Fruit fly (Drosophila melanogaster) S2 (cell line): ENCODE data around the gene dally.

Experiments used
- CG8478 ChIP-seq: fragments of >200 bp; optimal IDR thresholded peaks from 2 replicates; lab custom pipeline; 2018
- CTCF ChIP-seq, 2 experiments: fragments of >200 bp; optimal IDR thresholded peaks; 2 replicates each; lab custom pipeline; 2018

The dally gene

DNA sequence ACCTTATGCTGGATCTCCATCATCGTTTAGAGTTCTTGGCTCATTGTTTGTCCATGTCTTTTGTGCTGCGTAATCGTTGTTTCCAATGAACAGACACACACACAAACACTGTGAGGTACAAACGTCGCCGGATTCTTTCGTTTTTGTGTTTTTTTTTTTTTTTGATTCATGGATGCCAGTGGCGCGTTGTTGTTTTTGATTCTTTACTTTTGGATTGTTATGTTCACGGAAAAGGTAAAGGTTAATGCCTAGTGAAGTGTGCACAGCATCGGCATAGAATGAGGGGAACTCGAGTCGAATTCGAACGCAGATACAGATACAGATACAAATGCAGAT lies 6.1 kb downstream of the dally start:
- TF ChIP-seq CTCF (optimal IDR thresholded peaks at IDR 0.05; lab: Kevin White, UChicago) (no peak), CG8478 (lab: Kevin White, UChicago) (no peak)

DNA sequence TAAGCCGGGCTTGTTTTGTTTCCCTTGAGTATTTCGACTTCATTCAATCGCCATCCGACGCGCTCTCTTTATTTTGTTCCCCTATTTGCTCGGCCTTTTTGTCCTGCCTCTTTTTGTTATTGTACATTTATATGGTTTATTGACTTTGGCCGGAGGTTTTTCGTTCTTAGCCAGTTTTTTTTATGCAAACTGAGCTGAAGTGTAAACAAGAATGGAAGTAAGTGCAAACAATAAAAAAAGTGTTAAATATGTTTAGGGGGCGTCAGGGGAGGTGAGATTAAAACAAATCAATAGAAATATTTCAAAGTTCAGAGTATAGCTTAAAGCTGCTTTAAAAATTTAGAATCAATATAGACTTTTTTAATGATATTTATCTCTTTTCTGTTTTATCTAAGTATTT lies 7.2 kb downstream of the dally start:
- TF ChIP-seq CG8478 (lab: Kevin White, UChicago) (no peak), CTCF (optimal IDR thresholded peaks at IDR 0.05; lab: Kevin White, UChicago) (no peak)

dm6 chr3L:8834886-8835285 lies 7.6 kb downstream of the dally start:
- TF ChIP-seq CG8478 (lab: Kevin White, UChicago) (no peak), CTCF (optimal IDR thresholded peaks at IDR 0.05; lab: Kevin White, UChicago) (no peak)

DNA sequence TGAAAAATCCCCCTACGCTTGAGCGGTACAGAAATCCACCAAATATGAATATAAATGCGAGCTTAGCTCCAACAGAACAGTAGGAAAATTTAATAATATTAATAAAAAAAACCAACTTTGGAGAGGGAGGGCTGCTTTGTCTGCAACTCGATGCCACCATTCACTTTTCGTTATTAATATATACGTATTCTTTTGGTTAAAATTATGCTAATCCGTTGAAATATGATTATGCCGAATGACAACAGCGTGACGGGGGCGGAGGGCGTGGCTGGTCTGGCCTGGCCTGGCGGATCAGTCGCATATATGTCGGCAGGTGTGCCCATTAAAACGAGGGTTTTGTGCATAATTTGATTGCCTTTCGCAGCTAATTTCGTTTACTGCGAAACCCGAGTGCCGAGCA lies 8.1 kb downstream of the dally start:
- TF ChIP-seq CG8478 (lab: Kevin White, UChicago) (no peak), CTCF (optimal IDR thresholded peaks at IDR 0.05; lab: Kevin White, UChicago) (no peak)

dm6 chr3L:8836162-8836561 lies 8.9 kb downstream of the dally start, which contains the start of gene CG32026:
Gene CG32026, plus strand, starts transcription at chr3L:8836462.
- no peak for TF ChIP-seq CTCF (optimal IDR thresholded peaks at IDR 0.05; lab: Kevin White, UChicago)
- TF ChIP-seq CG8478 (lab: Kevin White, UChicago): no peak

- TF ChIP-seq CTCF (optimal IDR thresholded peaks at IDR 0.05; lab: Kevin White, UChicago) (no peak), CG8478 (lab: Kevin White, UChicago) (no peak)
These were observed 11.8 kb downstream of the dally start for dm6 chr3L:8839130-8839529.

dm6 chr3L:8839563-8840425 lies 12.5 kb downstream of the dally start:
- no peak for TF ChIP-seq CTCF (optimal IDR thresholded peaks at IDR 0.05; lab: Kevin White, UChicago)

dm6 chr3L:8841757-8842156 lies 14.5 kb downstream of the dally start:
- TF ChIP-seq CTCF (optimal IDR thresholded peaks at IDR 0.05; lab: Kevin White, UChicago): no peak
- no peak for TF ChIP-seq CG8478 (lab: Kevin White, UChicago)

DNA sequence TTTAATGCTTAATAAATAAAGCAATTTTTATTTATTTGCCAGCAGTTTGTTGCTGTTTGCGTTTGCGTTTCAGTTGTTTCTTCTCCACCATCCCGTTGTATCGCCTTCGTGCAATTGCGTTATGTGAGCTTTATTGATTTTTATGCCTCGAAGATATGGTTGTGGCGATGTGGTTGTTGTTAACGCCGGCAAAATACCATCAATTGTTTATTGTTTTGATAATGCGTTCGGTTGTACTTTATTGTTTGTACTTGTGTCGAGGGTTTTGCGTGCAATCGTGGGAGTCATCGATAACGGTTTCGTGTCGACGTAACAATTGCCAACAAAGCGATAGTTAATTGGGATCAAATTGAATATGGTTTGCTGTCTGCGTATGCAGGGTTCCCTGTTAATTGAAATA lies 15.1 kb downstream of the dally start:
- no peak for TF ChIP-seq CG8478 (lab: Kevin White, UChicago)
- TF ChIP-seq CTCF (optimal IDR thresholded peaks at IDR 0.05; lab: Kevin White, UChicago): no peak

- TF ChIP-seq CTCF (optimal IDR thresholded peaks at IDR 0.05; lab: Kevin White, UChicago) (no peak), CG8478 (lab: Kevin White, UChicago) (no peak)
These were observed 22.5 kb downstream of the dally start for dm6 chr3L:8849817-8850216.

DNA sequence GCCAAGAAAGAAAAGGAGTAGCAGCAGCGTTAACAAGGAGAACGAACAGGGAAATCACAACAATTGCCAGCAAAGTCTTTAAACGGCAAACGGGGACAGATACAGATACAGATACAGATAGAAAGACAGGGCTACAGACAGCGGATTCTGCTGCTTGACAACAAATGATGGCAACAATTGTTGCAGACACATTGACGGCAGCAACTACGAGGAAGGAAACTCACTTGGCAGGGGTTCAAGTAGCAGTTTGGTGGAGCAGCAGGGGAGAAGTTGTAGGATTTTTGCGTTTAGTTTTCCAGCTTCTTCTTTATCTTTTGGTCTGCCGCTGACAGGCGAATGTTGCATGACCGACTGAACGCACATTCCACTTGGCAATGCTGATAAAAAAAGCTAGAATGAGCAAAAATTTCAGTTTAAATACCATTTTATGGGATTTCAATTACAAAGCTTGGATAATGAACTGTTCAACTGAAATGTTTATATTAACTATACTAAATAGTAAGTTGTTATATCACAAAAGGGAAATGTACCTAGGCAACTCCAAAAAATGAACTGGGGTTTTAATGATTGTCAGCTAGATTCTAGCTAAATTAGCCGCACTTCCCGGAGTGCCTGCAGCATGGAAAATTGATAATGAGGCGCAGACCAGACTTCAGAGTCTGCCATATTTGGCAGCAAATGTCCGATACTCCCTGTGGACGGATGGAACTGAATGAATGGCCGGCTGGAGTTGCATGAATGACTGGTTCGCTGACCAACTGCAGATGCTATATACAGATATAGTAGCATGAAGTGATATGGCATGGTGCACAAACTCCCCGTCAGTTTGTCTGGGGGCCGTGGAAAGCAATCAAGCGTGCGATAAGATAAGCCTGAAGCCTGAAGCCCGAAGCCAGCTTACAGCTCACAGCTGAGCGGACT lies 23.7 kb downstream of the dally start:
- no peak for TF ChIP-seq CG8478 (lab: Kevin White, UChicago)
- no peak for TF ChIP-seq CTCF (optimal IDR thresholded peaks at IDR 0.05; lab: Kevin White, UChicago)

DNA sequence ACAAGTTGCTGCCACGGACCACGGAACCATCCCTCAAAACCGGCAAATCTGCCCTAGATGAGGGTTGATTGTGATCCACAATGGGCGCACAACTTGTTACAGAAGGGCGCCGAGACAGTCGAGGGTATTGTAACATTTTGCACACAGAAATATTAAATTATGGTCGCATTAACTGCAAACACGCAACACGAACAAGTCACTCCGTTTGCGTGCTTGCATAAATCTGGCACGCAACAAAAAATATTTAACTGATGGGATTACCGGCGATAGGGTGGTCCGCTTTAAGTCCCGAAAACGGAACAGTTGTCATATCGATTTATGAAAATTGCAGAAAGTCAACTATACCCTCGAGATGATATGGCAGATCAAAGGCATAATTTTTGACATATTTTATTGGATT lies 24.6 kb downstream of the dally start:
- no peak for TF ChIP-seq CG8478 (lab: Kevin White, UChicago)
- TF ChIP-seq CTCF (optimal IDR thresholded peaks at IDR 0.05; lab: Kevin White, UChicago): no peak

DNA sequence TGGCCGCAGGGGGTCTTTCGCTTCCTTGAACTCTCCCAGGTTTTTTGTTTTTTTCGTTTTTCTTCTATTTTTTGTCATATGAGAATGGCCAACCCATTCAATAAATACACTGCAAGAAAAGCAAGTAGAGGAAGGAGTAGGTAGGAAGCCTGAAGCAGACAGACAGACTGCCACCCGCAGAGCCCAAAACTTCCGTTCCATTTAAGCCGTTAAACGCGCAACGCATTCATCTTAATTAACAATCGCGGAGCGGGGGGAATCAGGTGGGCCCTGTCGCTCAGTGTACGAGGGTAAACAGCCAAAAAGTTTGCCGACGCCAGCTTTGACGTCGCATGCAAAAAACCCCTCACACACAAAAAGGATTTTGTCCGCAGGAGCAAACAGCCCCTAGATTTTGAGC lies 25.6 kb downstream of the dally start:
- TF ChIP-seq CTCF (optimal IDR thresholded peaks at IDR 0.05; lab: Kevin White, UChicago): no peak
- no peak for TF ChIP-seq CG8478 (lab: Kevin White, UChicago)

dm6 chr3L:8853382-8853781 lies 26.1 kb downstream of the dally start:
- no peak for TF ChIP-seq CTCF (optimal IDR thresholded peaks at IDR 0.05; lab: Kevin White, UChicago)
- no peak for TF ChIP-seq CG8478 (lab: Kevin White, UChicago)

- TF ChIP-seq CTCF (optimal IDR thresholded peaks at IDR 0.05; lab: Kevin White, UChicago): no peak
- no peak for TF ChIP-seq CG8478 (lab: Kevin White, UChicago)
These were observed 28.0 kb downstream of the dally start for dm6 chr3L:8855262-8855661.
